Fruit fly (Drosophila melanogaster): Measurements from ENCODE around the gene hd.

The hd gene

DNA sequence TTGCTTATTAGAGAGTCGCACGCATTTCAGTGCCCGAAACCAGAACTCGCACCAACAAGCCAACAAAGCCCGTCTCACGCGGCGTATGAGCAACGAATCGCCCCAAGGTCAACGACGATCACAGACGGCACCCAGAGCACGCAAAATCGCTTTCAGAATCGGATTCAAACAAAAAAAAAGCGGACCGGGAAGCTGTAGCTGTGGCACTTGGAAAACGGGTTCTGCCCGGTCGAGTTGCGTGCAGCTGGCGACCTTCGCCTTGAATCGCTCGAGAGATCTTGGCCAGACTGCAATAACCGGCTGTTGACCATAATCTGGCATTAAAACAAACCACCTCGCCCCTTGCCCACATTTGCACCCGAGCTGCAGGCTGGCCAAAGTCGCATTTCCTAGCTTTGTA is 11.3 kb downstream of the hd start:
- TF ChIP-seq pan (optimal IDR thresholded peaks at IDR 0.05): no peak
- TF ChIP-seq usp (GFP tag; optimal IDR thresholded peaks at IDR 0.05): no peak
- TF ChIP-seq EcR (GFP tag; optimal IDR thresholded peaks at IDR 0.05): no peak
- no peak for TF ChIP-seq Dll (optimal IDR thresholded peaks at IDR 0.05)
- no peak for TF ChIP-seq psq (optimal IDR thresholded peaks at IDR 0.05)
- no peak for TF ChIP-seq CG8478 (optimal IDR thresholded peaks at IDR 0.05)

DNA sequence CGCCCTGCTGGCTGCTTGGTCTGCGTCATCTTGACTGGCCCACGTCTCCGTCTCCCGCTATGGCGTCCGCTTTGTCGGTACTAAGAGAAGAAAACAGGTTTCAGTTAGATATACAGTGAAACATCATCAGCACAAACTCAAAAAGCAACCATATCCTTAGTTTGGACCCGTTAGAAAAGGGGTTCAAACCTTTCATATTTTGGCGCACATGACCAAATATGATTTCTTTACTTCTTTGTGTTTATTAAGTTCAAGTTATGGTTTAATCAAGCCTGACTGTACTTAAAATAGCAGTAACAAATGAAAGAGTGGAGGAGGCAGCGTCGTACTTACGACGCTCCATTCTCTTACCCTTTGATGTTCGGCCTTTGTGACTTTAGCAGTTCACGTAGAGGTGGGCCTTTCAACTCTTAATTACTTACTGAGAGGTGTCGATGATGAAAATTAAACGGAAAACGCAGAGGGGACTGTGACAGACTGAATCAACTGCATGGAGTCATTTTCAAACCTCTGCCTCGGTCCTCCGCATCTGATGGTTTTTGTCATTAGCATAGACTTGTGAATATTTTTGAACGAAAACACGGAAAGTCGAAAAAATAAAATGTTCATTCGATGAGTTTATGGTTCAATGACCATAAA is 13.0 kb downstream of the hd start:
- TF ChIP-seq usp (GFP tag; optimal IDR thresholded peaks at IDR 0.05) (no peak), EcR (GFP tag; optimal IDR thresholded peaks at IDR 0.05) (no peak), pan (optimal IDR thresholded peaks at IDR 0.05) (no peak), Dll (optimal IDR thresholded peaks at IDR 0.05) (no peak), psq (optimal IDR thresholded peaks at IDR 0.05) (no peak), CG8478 (optimal IDR thresholded peaks at IDR 0.05) (no peak)

DNA sequence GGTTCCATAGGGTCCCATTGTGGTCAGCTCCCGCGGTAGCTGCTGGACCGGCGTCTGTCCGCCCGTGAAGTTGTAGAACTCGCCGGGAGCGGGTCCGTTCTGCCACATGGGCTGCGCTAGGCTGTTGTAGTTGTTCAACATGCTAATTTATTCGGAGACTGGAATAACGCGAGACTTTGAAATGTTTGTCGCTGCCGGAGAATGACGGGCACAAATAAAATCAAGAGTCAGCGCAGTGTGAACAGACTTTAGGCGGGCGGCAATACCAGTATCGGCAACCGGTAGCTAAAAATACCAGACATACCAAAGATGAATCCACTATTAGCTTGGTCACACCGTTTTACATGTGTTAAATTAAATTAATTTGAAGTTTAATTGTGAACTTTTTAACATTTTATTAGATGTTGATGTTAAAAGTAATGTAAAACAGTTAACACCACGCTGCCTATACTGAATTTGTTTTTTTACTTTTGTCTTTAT is 16.8 kb downstream of the hd start, which contains the start of gene Prosbeta7:
Gene Prosbeta7, minus strand, starts transcription at position 430 of the 480 bp plus-strand sequence.
- TF ChIP-seq pan (optimal IDR thresholded peaks at IDR 0.05) (no peak), usp (GFP tag; optimal IDR thresholded peaks at IDR 0.05) (no peak), EcR (GFP tag; optimal IDR thresholded peaks at IDR 0.05) (no peak), Dll (optimal IDR thresholded peaks at IDR 0.05) (no peak), psq (optimal IDR thresholded peaks at IDR 0.05) (no peak), CG8478 (optimal IDR thresholded peaks at IDR 0.05) (no peak)

DNA sequence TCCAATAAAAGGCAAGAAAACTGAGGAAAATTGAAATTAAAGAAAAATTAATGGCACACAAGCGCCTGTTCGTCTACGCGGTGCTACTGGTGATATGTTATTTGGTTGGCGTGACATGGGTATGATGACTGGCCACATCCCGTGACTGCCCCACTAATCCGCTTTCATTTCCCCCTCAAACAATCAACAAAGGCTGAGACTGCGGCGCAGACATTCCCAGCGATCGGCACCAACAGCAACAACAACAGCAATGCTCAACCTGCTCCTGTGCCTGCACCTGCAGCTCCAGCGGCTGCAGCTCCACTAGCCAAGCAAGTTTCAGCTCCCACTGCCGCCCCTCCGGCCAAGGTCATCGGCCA is 19.6 kb downstream of the hd start:
- no peak for TF ChIP-seq usp (GFP tag; optimal IDR thresholded peaks at IDR 0.05)
- no peak for TF ChIP-seq psq (optimal IDR thresholded peaks at IDR 0.05)
- no peak for TF ChIP-seq Dll (optimal IDR thresholded peaks at IDR 0.05)
- TF ChIP-seq pan (optimal IDR thresholded peaks at IDR 0.05): no peak
- no peak for TF ChIP-seq EcR (GFP tag; optimal IDR thresholded peaks at IDR 0.05)
- no peak for TF ChIP-seq CG8478 (optimal IDR thresholded peaks at IDR 0.05)

DNA sequence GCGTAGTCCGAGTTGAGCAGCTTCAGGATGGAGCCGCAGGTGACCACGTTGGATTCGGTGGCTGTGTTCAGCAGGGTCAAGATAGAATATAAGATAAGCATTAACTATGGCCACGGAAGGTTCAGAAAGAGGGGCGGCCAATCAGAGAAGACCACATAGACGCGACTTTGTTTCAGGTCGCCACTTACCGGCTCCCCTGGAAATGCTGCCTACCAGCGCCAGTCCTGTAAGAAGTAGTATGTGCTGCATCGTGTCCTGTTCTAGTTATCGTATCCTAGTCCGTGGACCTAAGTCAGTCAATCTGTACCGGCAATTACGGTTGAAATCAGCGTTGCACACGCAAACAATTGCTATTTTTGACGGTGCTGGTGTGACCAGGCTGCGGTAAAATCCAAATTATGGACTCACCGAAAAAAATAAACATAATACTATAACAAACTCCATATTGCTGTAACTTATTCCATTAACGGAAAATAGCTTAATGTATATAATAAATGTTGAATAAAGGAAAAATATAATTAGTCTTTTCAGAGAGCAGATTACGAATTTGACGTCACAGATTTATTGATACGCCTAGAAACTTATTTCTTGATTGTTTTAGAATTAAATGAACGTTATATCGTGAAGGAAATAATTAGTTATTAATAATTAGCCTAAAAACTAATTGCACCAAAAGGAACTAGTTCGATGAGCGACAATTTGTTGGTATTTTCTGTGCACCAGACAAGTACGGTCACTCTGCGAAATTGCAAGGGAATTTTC is 20.2 kb downstream of the hd start, which contains the start of the genes CG11999 and CG1161:
Gene CG11999, minus strand, starts transcription at position 375 of the 762 bp plus-strand sequence.
Gene CG1161, plus strand, starts transcription at position 720 of the 762 bp plus-strand sequence.
- TF ChIP-seq pan (optimal IDR thresholded peaks at IDR 0.05): no peak
- no peak for TF ChIP-seq Dll (optimal IDR thresholded peaks at IDR 0.05)
- TF ChIP-seq usp (GFP tag; optimal IDR thresholded peaks at IDR 0.05): no peak
- TF ChIP-seq CG8478 (optimal IDR thresholded peaks at IDR 0.05): no peak
- TF ChIP-seq EcR (GFP tag; optimal IDR thresholded peaks at IDR 0.05): no peak
- TF ChIP-seq psq (optimal IDR thresholded peaks at IDR 0.05): no peak

DNA sequence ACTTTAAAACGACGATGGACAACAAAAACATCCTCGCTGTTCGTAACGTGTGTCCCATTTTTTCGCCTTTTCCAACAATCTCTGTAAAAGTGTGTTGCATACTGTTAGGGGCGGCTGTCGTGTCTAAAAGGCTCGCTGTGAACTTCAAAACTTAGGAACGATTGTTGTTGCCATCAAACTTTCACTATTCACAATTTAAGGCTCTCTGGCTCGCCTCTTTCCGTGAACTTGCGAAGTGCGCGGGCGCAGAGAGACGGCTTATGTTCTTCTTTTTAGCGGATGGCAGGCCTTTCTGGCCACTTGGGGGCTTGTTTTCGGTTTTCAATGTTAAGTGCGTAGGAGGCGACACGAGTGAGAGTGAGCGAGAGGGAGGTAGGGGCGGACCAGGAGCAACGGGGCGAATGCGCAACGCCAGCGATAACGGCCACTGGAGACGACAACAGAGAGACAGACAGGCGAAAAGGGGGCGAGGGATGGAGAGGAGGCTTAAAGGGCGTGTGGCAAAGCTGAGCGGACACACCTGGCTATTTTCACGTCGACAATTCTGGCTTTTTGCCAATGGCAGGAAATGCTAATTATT is 24.3 kb downstream of the hd start, which contains the start of gene mtd:
Gene mtd, minus strand, starts transcription at position 51 of the 580 bp plus-strand sequence.
- no peak for TF ChIP-seq psq (optimal IDR thresholded peaks at IDR 0.05)
- TF ChIP-seq pan (optimal IDR thresholded peaks at IDR 0.05): no peak
- no peak for TF ChIP-seq usp (GFP tag; optimal IDR thresholded peaks at IDR 0.05)
- no peak for TF ChIP-seq CG8478 (optimal IDR thresholded peaks at IDR 0.05)
- TF ChIP-seq Dll (optimal IDR thresholded peaks at IDR 0.05): no peak
- no peak for TF ChIP-seq EcR (GFP tag; optimal IDR thresholded peaks at IDR 0.05)

DNA sequence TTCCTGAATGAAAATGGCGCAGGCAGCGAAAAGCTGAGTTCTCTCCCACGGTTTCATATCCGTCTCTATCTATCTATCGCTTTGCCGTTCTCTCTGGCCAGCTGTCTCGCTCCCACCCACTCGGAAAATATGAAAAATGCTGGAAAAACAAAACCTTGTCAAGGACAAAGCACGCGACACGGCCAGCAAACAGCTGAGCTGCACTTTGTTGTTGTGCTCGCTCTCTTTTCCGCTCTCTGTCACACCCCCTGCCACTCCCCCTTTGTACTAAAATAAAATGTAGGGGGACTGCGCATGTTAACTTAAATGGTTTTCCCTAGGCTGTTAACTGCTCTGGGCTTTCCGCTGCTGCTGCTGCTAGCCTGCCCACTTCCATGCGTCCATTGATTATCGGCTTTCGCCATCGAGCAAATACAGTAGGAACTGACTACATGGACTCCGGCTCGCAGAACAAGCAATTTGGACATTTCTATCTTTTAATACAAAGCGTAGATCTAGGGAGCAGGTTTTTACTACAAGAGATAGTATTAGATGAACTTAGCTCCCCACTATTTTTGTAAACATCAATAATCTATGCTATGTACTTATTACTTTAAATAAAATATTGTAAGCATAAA is 27.9 kb downstream of the hd start:
- TF ChIP-seq pan (optimal IDR thresholded peaks at IDR 0.05) (no peak), CG8478 (optimal IDR thresholded peaks at IDR 0.05) (no peak), psq (optimal IDR thresholded peaks at IDR 0.05) (no peak), usp (GFP tag; optimal IDR thresholded peaks at IDR 0.05) (no peak)

DNA sequence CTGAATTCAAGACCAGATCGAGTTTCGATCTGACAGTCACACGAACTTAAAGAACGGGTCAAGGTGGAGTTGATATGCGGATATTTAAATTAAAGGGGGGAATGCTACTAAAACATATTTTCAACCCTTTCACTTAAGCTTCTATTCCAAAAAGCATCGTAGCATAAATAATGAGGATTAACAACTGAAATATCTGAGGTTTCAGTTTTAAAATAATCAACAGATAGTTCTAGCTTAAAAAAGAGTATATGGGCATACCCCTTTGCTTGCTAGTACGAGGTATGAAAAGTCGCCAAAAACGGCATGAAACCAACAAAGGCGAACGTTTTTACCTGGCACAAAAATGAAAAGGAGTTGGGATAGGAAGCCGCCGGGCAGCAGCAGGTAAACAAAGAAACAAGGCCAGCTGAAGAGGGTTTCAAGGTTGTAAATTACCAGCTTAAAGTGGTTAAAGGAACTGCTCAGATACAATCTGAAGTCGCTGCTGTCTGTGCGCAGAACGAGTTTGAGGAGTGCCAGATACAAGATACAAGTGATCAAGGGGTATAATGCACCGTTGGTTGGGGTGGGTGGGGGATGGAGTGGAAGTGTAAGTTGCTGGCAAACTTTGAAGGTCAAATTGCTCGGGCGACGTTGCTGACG is 42.9 kb downstream of the hd start:
- TF ChIP-seq pan (optimal IDR thresholded peaks at IDR 0.05) (peak; percentile 65), Dll (optimal IDR thresholded peaks at IDR 0.05) (no peak)

DNA sequence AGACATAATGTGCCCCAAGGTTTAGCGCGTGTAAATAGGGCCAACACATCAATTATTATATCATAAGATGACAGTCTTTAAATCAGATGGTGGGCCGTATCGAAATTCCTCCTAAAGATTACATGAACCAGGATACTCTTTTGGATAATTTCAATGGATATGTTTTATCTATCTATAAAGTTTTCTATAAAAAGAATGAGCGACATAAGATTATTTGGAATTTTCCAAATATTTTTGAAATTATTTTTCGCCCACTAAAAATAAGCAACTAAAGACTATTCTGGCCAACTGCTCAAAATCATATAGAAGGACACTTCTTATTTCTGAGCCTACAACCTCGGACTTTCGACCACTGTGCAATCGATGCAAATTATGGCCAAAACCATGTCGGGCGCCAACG is 44.4 kb downstream of the hd start:
- TF ChIP-seq psq (optimal IDR thresholded peaks at IDR 0.05) (no peak), CG8478 (optimal IDR thresholded peaks at IDR 0.05) (no peak), EcR (GFP tag; optimal IDR thresholded peaks at IDR 0.05) (no peak), pan (optimal IDR thresholded peaks at IDR 0.05) (no peak), Dll (optimal IDR thresholded peaks at IDR 0.05) (no peak), usp (GFP tag; optimal IDR thresholded peaks at IDR 0.05) (no peak)

DNA sequence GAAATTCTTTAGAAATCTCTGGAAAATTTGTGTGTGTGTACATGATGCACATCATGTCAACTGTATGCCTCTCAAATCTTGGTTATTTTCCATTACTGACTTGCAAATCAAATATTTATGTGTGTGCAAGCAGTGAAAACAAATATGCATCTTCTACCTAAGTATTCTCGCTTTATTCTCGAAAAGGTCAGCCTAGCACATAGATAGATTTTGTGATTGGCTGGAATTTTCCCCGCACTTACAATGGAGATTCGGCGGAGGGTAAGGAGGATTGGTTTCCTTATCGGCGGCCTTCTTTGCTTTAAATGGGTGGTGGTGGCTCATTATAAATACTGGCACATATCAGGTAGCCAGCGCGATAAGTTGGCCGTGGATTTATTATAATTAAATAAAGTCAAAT is 46.9 kb downstream of the hd start:
- no peak for TF ChIP-seq Dll (optimal IDR thresholded peaks at IDR 0.05)
- TF ChIP-seq CG8478 (optimal IDR thresholded peaks at IDR 0.05): no peak
- TF ChIP-seq usp (GFP tag; optimal IDR thresholded peaks at IDR 0.05): no peak
- TF ChIP-seq EcR (GFP tag; optimal IDR thresholded peaks at IDR 0.05): no peak
- no peak for TF ChIP-seq psq (optimal IDR thresholded peaks at IDR 0.05)
- TF ChIP-seq pan (optimal IDR thresholded peaks at IDR 0.05): no peak

DNA sequence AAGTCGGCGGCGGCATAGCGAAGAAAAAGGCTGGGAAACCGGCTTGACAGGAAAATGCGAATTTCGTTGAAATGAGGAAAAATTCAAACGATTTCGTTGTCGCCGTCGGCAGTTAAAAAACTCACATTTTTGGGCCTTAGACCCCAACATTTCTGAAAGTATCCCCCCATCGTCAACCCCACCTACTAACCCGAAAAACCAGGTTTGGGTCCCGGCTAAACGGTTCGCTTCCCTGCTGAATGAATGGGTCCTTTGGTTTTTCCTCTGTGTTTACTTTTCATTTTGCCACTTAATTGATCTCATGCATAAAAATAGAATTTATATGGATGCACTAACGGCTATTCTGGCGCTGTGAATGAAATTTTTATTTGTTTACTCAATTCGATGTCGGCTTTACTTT is 48.6 kb downstream of the hd start:
- TF ChIP-seq usp (GFP tag; optimal IDR thresholded peaks at IDR 0.05) (no peak), EcR (GFP tag; optimal IDR thresholded peaks at IDR 0.05) (no peak), psq (optimal IDR thresholded peaks at IDR 0.05) (no peak), Dll (optimal IDR thresholded peaks at IDR 0.05) (no peak), pan (optimal IDR thresholded peaks at IDR 0.05) (no peak), CG8478 (optimal IDR thresholded peaks at IDR 0.05) (no peak)

Measured in whole organism.